Fruit fly (Drosophila melanogaster) S2 (cell line): Measurements from ENCODE around the gene Glut4EF.

Source experiments
- CG8478 ChIP-seq: fragments of >200 bp; optimal IDR thresholded peaks from 2 replicates; lab custom pipeline; 2018
- CTCF ChIP-seq, 2 experiments: fragments of >200 bp; optimal IDR thresholded peaks; 2 replicates each; lab custom pipeline; 2018

DNA sequence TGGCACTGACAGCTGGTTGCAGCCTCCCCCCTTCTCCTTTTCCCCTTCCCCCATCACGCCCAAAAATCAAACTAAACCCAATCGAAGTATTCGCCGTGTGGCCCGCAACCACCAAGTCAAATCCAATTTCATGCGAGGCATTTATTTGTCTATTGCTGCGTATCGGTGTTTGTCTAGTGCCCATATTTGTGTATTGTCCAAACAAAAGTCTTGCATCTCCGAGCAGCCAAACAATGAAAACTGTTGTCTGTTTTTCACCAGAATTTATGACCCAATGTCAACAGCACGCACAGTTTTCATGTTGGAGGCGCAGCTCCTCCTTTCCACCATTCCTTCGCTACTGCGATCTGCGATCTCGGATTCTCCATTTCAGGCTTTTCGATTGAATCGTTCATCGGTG is 4.5 kb upstream of the Glut4EF start:
- TF ChIP-seq CTCF (optimal IDR thresholded peaks at IDR 0.05; lab: Kevin White, UChicago) (no peak), CG8478 (lab: Kevin White, UChicago) (no peak)
